Worm (Caenorhabditis elegans): ENCODE data around the gene C27D6.11.

- TF ChIP-seq unc-62 (GFP tag; optimal IDR thresholded peaks at IDR 0.05), result no peak
- no peak for TF ChIP-seq mcd-1 (GFP tag; IDR thresholded peaks at IDR 0.05)
- no peak for TF ChIP-seq F55B11.4 (tag; optimal IDR thresholded peaks at IDR 0.05; ENCODE audit: borderline replicate concordance, insufficient read depth)
- no peak for TF ChIP-seq snpc-1.3 (tag; optimal IDR thresholded peaks at IDR 0.05; ENCODE audit: insufficient read depth)
Observed at ce11 chrII:5178609-5179008, 17.6 kb upstream of the C27D6.11 start.
